Worm (Caenorhabditis elegans): Measurements from ENCODE around the gene F31F7.1.
A peak's percentile ranks its signal among the peaks of the same experiment; 100 is the strongest.

Gene F31F7.1

ce11 chrV:6322749-6323367 lies 46.6 kb downstream of the F31F7.1 start:
- TF ChIP-seq sdz-38 (tag; optimal IDR thresholded peaks at IDR 0.05) (no peak), cebp-1 (GFP tag; IDR thresholded peaks at IDR 0.05) (no peak), cebp-1 (tag; optimal IDR thresholded peaks at IDR 0.05) (peak; percentile 3)

DNA sequence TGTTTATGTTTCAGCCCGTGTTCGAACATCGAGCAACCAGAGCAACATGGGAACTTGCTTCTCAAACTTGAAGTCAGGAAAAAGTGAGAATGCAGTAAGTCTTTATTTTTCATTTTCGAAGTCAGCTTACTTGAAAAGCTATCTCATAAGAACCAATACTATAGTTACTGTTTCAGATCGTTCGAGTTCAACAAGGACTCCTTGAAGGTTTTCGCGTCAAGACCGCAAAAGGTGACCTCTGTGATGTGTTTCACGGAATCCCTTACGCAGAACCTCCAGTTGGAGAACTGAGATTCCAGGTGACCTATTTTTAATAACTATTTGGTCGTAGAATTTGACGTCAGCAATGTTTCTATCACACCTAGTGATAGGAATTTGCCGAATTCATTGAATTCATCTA lies 47.4 kb downstream of the F31F7.1 start:
- no peak for TF ChIP-seq ztf-25 (GFP tag; IDR thresholded peaks at IDR 0.05)
- 0 out of 2 replicates have a peak, but pooled peaks have one; percentile 71 for TF ChIP-seq madf-3 (GFP tag; IDR thresholded peaks at IDR 0.05)
- 0 out of 2 replicates have a peak, but pooled peaks have one; percentile 9 for TF ChIP-seq Y56A3A.18 (GFP tag; IDR thresholded peaks at IDR 0.05)
- 0 out of 2 replicates have a peak, but pooled peaks have one; percentile 38 for TF ChIP-seq nfyb-1 (GFP tag; IDR thresholded peaks at IDR 0.05)

DNA sequence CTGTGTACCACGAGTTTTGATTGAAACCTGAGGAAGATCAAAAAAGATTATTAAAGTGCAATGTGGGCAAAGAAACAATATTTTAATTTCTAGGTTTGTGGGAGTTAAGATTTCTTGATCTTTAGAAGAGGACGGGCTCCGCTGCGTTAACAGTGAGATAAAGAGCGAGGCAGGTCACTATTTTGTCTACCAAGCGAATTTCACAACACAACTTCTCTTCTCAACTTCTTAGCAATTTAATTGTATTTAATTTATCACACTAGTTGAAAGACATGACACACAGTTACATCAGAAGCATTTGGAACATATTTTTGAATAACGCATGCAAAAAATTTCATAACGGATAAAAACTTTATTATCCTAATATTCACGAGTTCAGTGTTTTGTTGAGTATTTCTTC lies 50.2 kb downstream of the F31F7.1 start:
- TF ChIP-seq ceh-79 (tag; optimal IDR thresholded peaks at IDR 0.05) (no peak), egl-44 (GFP tag; IDR thresholded peaks at IDR 0.05) (no peak), sdz-38 (tag; optimal IDR thresholded peaks at IDR 0.05) (no peak), F49E8.2 (tag; optimal IDR thresholded peaks at IDR 0.05; ENCODE audit: insufficient read depth) (no peak), let-526 (GFP tag; IDR thresholded peaks at IDR 0.05) (no peak), hrde-1 (tag; optimal IDR thresholded peaks at IDR 0.05; ENCODE audit: borderline replicate concordance) (no peak), athp-1 (tag; optimal IDR thresholded peaks at IDR 0.05) (peak; percentile 24), mel-28 (tag; optimal IDR thresholded peaks at IDR 0.05; ENCODE audit: borderline replicate concordance) (no peak), attf-5 (GFP tag; optimal IDR thresholded peaks at IDR 0.05) (no peak), ceh-40 (GFP tag; IDR thresholded peaks at IDR 0.05) (no peak), bed-2 (GFP tag; IDR thresholded peaks at IDR 0.05) (no peak), atf-7 (tag; optimal IDR thresholded peaks at IDR 0.05) (peak; percentile 47), F39B2.1 (GFP tag; IDR thresholded peaks at IDR 0.05) (no peak), ztf-3 (GFP tag; optimal IDR thresholded peaks at IDR 0.05) (peak; percentile 50), zim-3 (tag; optimal IDR thresholded peaks at IDR 0.05) (no peak), nfya-2 (GFP tag; IDR thresholded peaks at IDR 0.05) (no peak), madf-3 (GFP tag; IDR thresholded peaks at IDR 0.05) (no peak), Y95B8A.8 (GFP tag; IDR thresholded peaks at IDR 0.05) (no peak), repo-1 (tag; optimal IDR thresholded peaks at IDR 0.05) (peak; percentile 92), snpc-1.3 (tag; optimal IDR thresholded peaks at IDR 0.05; ENCODE audit: insufficient read depth) (no peak), somi-1 (GFP tag; optimal IDR thresholded peaks at IDR 0.05) (peak; percentile 71), fkh-3 (tag; optimal IDR thresholded peaks at IDR 0.05) (no peak), cebp-1 (GFP tag; IDR thresholded peaks at IDR 0.05) (0 out of 2 replicates have a peak, but pooled peaks have one; percentile 19), cebp-1 (tag; optimal IDR thresholded peaks at IDR 0.05) (peak; percentile 27), dpff-1 (tag; optimal IDR thresholded peaks at IDR 0.05) (peak; percentile 16), efl-1 (GFP tag; optimal IDR thresholded peaks at IDR 0.05) (no peak), aptf-2 (GFP tag; conservative IDR thresholded peaks at IDR 0.05) (no peak), snpc-4 (GFP tag; optimal IDR thresholded peaks at IDR 0.05) (no peak), snpc-4 (tag; optimal IDR thresholded peaks at IDR 0.05) (no peak), K11D2.4 (GFP tag; IDR thresholded peaks at IDR 0.05) (peak; percentile 9; the same call in 1 of the 2 replicates), him-1 (tag; optimal IDR thresholded peaks at IDR 0.05) (no peak), madf-6 (GFP tag; IDR thresholded peaks at IDR 0.05) (no peak), F52B5.7 (tag; optimal IDR thresholded peaks at IDR 0.05) (no peak), nfyb-1 (GFP tag; IDR thresholded peaks at IDR 0.05) (peak; percentile 71; the same call in 1 of the 2 replicates), F33H1.4 (GFP tag; IDR thresholded peaks at IDR 0.05) (no peak), Y79H2A.3 (GFP tag; conservative IDR thresholded peaks at IDR 0.05) (no peak), B0019.2 (GFP tag; conservative IDR thresholded peaks at IDR 0.05) (no peak), ZK185.1 (tag; optimal IDR thresholded peaks at IDR 0.05; ENCODE audit: poor library complexity, severe bottlenecking) (no peak), sptf-2 (GFP tag; optimal IDR thresholded peaks at IDR 0.05) (no peak), F10E7.11 (tag; optimal IDR thresholded peaks at IDR 0.05) (peak; percentile 29), madf-10 (tag; optimal IDR thresholded peaks at IDR 0.05) (no peak), F37B4.10 (GFP tag; IDR thresholded peaks at IDR 0.05) (no peak)

Measured in whole organism, young adult.